Worm (Caenorhabditis elegans) whole organism, L4 larva: Measurements from ENCODE around the gene F07B10.7.

ENCODE experiments used
- F37D6.2 ChIP-seq: sonication (generic microtip); optimal IDR thresholded peaks from 2 replicates; lab custom pipeline; 2016; ENCODE audit warnings: mild to moderate bottlenecking, missing genetic modification characterization, missing compliant biosample characterization
- T20F7.1 ChIP-seq: fragments of 200-800 bp; sonication (Bioruptor generic); optimal IDR thresholded peaks from 2 replicates; lab custom pipeline; 2018; ENCODE audit warnings: mild to moderate bottlenecking, missing genetic modification characterization, missing compliant biosample characterization
- Y75B8A.6 ChIP-seq: fragments of 200-800 bp; sonication (Bioruptor generic); IDR thresholded peaks from 2 replicates; pipeline ENCODE4 v1.3.6; 2022; ENCODE audit warnings: missing genetic modification reagents, missing genetic modification characterization, missing compliant biosample characterization
- ZK337.2 ChIP-seq: fragments of 200-800 bp; sonication (Bioruptor generic); IDR thresholded peaks from 2 replicates; pipeline ENCODE4 v1.3.6; 2022; ENCODE audit warnings: missing genetic modification reagents, missing genetic modification characterization, missing compliant biosample characterization
- ZK546.5 ChIP-seq, 2 experiments: sonication (generic microtip); optimal IDR thresholded peaks; 2 replicates each; lab custom pipeline; 2017; ENCODE audit warnings: missing biosample characterization in 2 of 2, missing genetic modification characterization in 2 of 2
- aha-1 ChIP-seq: fragments of 150-350 bp; peaks from one replicate; lab custom pipeline; 2014; ENCODE audit warnings: missing biosample characterization, missing genetic modification characterization
- aly-2 ChIP-seq: sonication (generic microtip); optimal IDR thresholded peaks from 2 replicates; lab custom pipeline; 2018; ENCODE audit warnings: missing biosample characterization, missing genetic modification characterization
- ama-1 ChIP-seq: fragments of 150-350 bp; optimal IDR thresholded peaks from 2 replicates; lab custom pipeline; 2014; ENCODE audit warnings: inconsistent platforms, mixed read lengths
- ceh-20 ChIP-seq: fragments of 200-800 bp; sonication (Bioruptor generic); IDR thresholded peaks from 2 replicates; pipeline ENCODE4 v1.3.6; 2022; ENCODE audit warnings: missing genetic modification reagents, missing genetic modification characterization, missing compliant biosample characterization
- ceh-82 ChIP-seq: sonication (generic microtip); optimal IDR thresholded peaks from 2 replicates; lab custom pipeline; 2017; ENCODE audit warnings: missing biosample characterization, missing genetic modification characterization
- daf-16 ChIP-seq, 3 experiments: sonication (generic microtip); optimal IDR thresholded peaks; 2 replicates each; lab custom pipeline; 2016 to 2017; ENCODE audit warnings: missing genetic modification characterization in 3 of 3, missing genetic modification reagents in 3 of 3, mild to moderate bottlenecking in 2 of 3, missing compliant biosample characterization in 2 of 3, missing biosample characterization in 1 of 3, moderate library complexity in 1 of 3
- daf-19 ChIP-seq: fragments of 200-800 bp; sonication (Bioruptor generic); conservative IDR thresholded peaks from 2 replicates; pipeline ENCODE4 v1.3.6; 2022; ENCODE audit warnings: missing genetic modification characterization, missing compliant biosample characterization
- daf-8 ChIP-seq: fragments of 200-800 bp; sonication (Bioruptor generic); IDR thresholded peaks from 2 replicates; pipeline ENCODE4 v1.3.6; 2022; ENCODE audit warnings: missing genetic modification characterization, missing compliant biosample characterization
- dmd-6 ChIP-seq: fragments of 200-800 bp; sonication (Bioruptor generic); IDR thresholded peaks from 2 replicates; pipeline ENCODE4 v1.3.6; 2022; ENCODE audit warnings: missing genetic modification reagents, missing genetic modification characterization, missing compliant biosample characterization
- dmd-8 ChIP-seq: fragments of 200-800 bp; sonication (Bioruptor generic); IDR thresholded peaks from 2 replicates; pipeline ENCODE4 v1.3.6; 2022; ENCODE audit warnings: missing genetic modification characterization, missing compliant biosample characterization
- dmd-9 ChIP-seq: fragments of 200-800 bp; sonication (Bioruptor generic); IDR thresholded peaks from 2 replicates; pipeline ENCODE4 v1.3.6; 2022; ENCODE audit warnings: missing genetic modification reagents, missing genetic modification characterization, missing compliant biosample characterization
- duxl-1 ChIP-seq: sonication (generic microtip); optimal IDR thresholded peaks from 2 replicates; lab custom pipeline; 2016; ENCODE audit warnings: mild to moderate bottlenecking, missing genetic modification characterization, moderate library complexity, missing compliant biosample characterization; ENCODE audit not compliant: poor library complexity
- dve-1 ChIP-seq: sonication (generic microtip); optimal IDR thresholded peaks from 2 replicates; lab custom pipeline; 2017; ENCODE audit warnings: antibody characterized with exemption, mild to moderate bottlenecking, missing genetic modification characterization, missing compliant biosample characterization; ENCODE audit not compliant: insufficient read depth
- hif-1 ChIP-seq, 2 experiments: sonication (generic microtip); optimal IDR thresholded peaks; 2 replicates each; lab custom pipeline; 2016 to 2017; ENCODE audit warnings: missing compliant biosample characterization in 2 of 2, missing genetic modification characterization in 2 of 2, missing genetic modification reagents in 2 of 2, missing genotype in 2 of 2, mild to moderate bottlenecking in 1 of 2
- hmg-1.1 ChIP-seq: fragments of 200-800 bp; sonication (Bioruptor generic); IDR thresholded peaks from 2 replicates; pipeline ENCODE4 v1.3.6; 2022; ENCODE audit warnings: missing genetic modification reagents, missing genetic modification characterization, missing compliant biosample characterization
- lin-1 ChIP-seq: fragments of 200-800 bp; sonication (Bioruptor generic); IDR thresholded peaks from 2 replicates; pipeline ENCODE4 v1.3.6; 2022; ENCODE audit warnings: missing genetic modification reagents, missing genetic modification characterization, missing compliant biosample characterization
- lin-15B ChIP-seq: fragments of 150-350 bp; sonication (generic microtip); optimal IDR thresholded peaks from 3 replicates; lab custom pipeline; 2014; ENCODE audit warnings: missing biosample characterization, missing genetic modification characterization
- lin-38 ChIP-seq: fragments of 200-800 bp; sonication (Bioruptor generic); IDR thresholded peaks from 2 replicates; pipeline ENCODE4 v1.3.6; 2022; ENCODE audit warnings: missing genetic modification reagents, missing genetic modification characterization, missing compliant biosample characterization
- mdt-29 ChIP-seq: fragments of 200-800 bp; sonication (Bioruptor generic); IDR thresholded peaks from 2 replicates; pipeline ENCODE4 v1.3.6; 2022; ENCODE audit warnings: missing genetic modification reagents, missing genetic modification characterization, missing compliant biosample characterization
- mep-1 ChIP-seq: fragments of 150-350 bp; sonication (generic microtip); optimal IDR thresholded peaks from 3 replicates; lab custom pipeline; 2014; ENCODE audit warnings: missing biosample characterization, missing genetic modification characterization
- mxl-3 ChIP-seq: fragments of 200-800 bp; sonication (Bioruptor generic); optimal IDR thresholded peaks from 2 replicates; lab custom pipeline; 2018; ENCODE audit warnings: mild to moderate bottlenecking, missing genetic modification characterization, missing compliant biosample characterization
- nhr-10 ChIP-seq: fragments of 150-350 bp; optimal IDR thresholded peaks from 2 replicates; lab custom pipeline; 2014; ENCODE audit warnings: missing biosample characterization, missing genetic modification characterization
- nhr-111 ChIP-seq: fragments of 200-800 bp; sonication (Bioruptor generic); optimal IDR thresholded peaks from 2 replicates; lab custom pipeline; 2018; ENCODE audit warnings: mild to moderate bottlenecking, missing genetic modification characterization, missing compliant biosample characterization
- nhr-25 ChIP-seq: sonication (generic microtip); optimal IDR thresholded peaks from 2 replicates; lab custom pipeline; 2017; ENCODE audit warnings: missing genetic modification characterization, mild to moderate bottlenecking, missing compliant biosample characterization, antibody characterized with exemption, moderate library complexity, borderline replicate concordance; ENCODE audit not compliant: insufficient read depth
- nhr-28 ChIP-seq: fragments of 150-350 bp; optimal IDR thresholded peaks from 2 replicates; lab custom pipeline; 2014; ENCODE audit warnings: missing biosample characterization, missing genetic modification characterization
- nhr-41 ChIP-seq: fragments of 200-800 bp; sonication (Bioruptor generic); IDR thresholded peaks from 2 replicates; pipeline ENCODE4 v1.3.6; 2022; ENCODE audit warnings: missing genetic modification reagents, missing genetic modification characterization, missing compliant biosample characterization
- nhr-48 ChIP-seq: sonication (generic microtip); optimal IDR thresholded peaks from 2 replicates; lab custom pipeline; 2016; ENCODE audit warnings: mild to moderate bottlenecking, missing genetic modification characterization, missing compliant biosample characterization
- nhr-6 ChIP-seq: fragments of 150-350 bp; optimal IDR thresholded peaks from 2 replicates; lab custom pipeline; 2014; ENCODE audit warnings: missing biosample characterization, missing genetic modification characterization
- nhr-76 ChIP-seq: fragments of 150-350 bp; optimal IDR thresholded peaks from 2 replicates; lab custom pipeline; 2014; ENCODE audit warnings: missing biosample characterization, missing genetic modification characterization
- pha-4 ChIP-seq, 2 experiments: fragments of 150-350 bp in 1 of 2; fragments of 200-800 bp in 1 of 2; sonication (Bioruptor generic) in 1 of 2; IDR thresholded peaks in 1 of 2; optimal IDR thresholded peaks in 1 of 2; 2 replicates each; pipeline versions ENCODE4 v1.3.6 to Lab custom; 2014 to 2022; ENCODE audit warnings: missing genetic modification characterization in 2 of 2, missing genetic modification reagents in 2 of 2, missing biosample characterization in 1 of 2, missing compliant biosample characterization in 1 of 2
- rbr-2 ChIP-seq: sonication (generic microtip); optimal IDR thresholded peaks from 2 replicates; lab custom pipeline; 2016; ENCODE audit warnings: missing genotype, missing genetic modification characterization, missing compliant biosample characterization
- skn-1 ChIP-seq: fragments of 150-350 bp; optimal IDR thresholded peaks from 2 replicates; lab custom pipeline; 2014; ENCODE audit warnings: missing biosample characterization, missing genetic modification characterization
- snpc-4 ChIP-seq: fragments of 150-350 bp; optimal IDR thresholded peaks from 2 replicates; lab custom pipeline; 2014; ENCODE audit warnings: missing biosample characterization, missing genetic modification characterization
- spr-3 ChIP-seq: fragments of 200-800 bp; sonication (Bioruptor generic); optimal IDR thresholded peaks from 2 replicates; lab custom pipeline; 2018; ENCODE audit warnings: mild to moderate bottlenecking, missing genetic modification characterization, missing compliant biosample characterization
- tra-1 ChIP-seq: fragments of 200-800 bp; sonication (Bioruptor generic); IDR thresholded peaks from 2 replicates; pipeline ENCODE4 v1.3.6; 2022; ENCODE audit warnings: missing genetic modification reagents, missing genetic modification characterization, missing compliant biosample characterization
- unc-39 ChIP-seq: sonication (generic microtip); optimal IDR thresholded peaks from 2 replicates; lab custom pipeline; 2017; ENCODE audit warnings: missing biosample characterization, missing genetic modification characterization
- unc-62 ChIP-seq, 3 experiments: fragments of 150-350 bp in 1 of 3; sonication (generic microtip); optimal IDR thresholded peaks in 2 of 3; peaks in 1 of 3; 1 replicate in 1 of 3; 2 replicates in 2 of 3; lab custom pipeline; 2014 to 2017; ENCODE audit warnings: missing biosample characterization in 3 of 3, missing genetic modification characterization in 3 of 3, missing genetic modification reagents in 3 of 3, missing genotype in 1 of 3
- vab-7 ChIP-seq: fragments of 200-800 bp; sonication (Bioruptor generic); IDR thresholded peaks from 2 replicates; pipeline ENCODE4 v1.3.6; 2022; ENCODE audit warnings: missing genetic modification reagents, missing genetic modification characterization, missing compliant biosample characterization
- zag-1 ChIP-seq: fragments of 150-350 bp; optimal IDR thresholded peaks from 2 replicates; lab custom pipeline; 2014; ENCODE audit warnings: missing biosample characterization, missing genetic modification characterization
- ztf-7 ChIP-seq: fragments of 150-350 bp; optimal IDR thresholded peaks from 2 replicates; lab custom pipeline; 2014; ENCODE audit warnings: missing biosample characterization, missing genetic modification characterization

The F07B10.7 gene

ce11 chrV:11234350-11234749, 26.2 kb downstream of the F07B10.7 start, which contains the start of gene T19B10.5:
TSS of gene T19B10.5 (plus strand) at chrV:11234650.
- peak; percentile 83 for TF ChIP-seq aha-1 (tag; lab: Kevin White, UChicago)
- no peak for TF ChIP-seq mdt-29 (GFP tag; lab: Robert Waterston, UW)
- TF ChIP-seq, all 104 proteins: peak for 1

ce11 chrV:11231177-11231576, 29.3 kb downstream of the F07B10.7 start:
- no peak for TF ChIP-seq hif-1 (tag; optimal IDR thresholded peaks at IDR 0.05; lab: Kevin White, UChicago)
- no peak for TF ChIP-seq snpc-4
- 0 out of 2 replicates have a peak, but pooled peaks have one; percentile 13 for TF ChIP-seq ceh-20 (GFP tag; lab: Robert Waterston, UW)
- TF ChIP-seq nhr-28 (tag; lab: Kevin White, UChicago): peak; percentile 39
- TF ChIP-seq, all 104 proteins: peak for 2

ce11 chrV:11228653-11229173, 31.8 kb downstream of the F07B10.7 start, which contains the start of gene pqn-70:
TSS of gene pqn-70 (minus strand) at chrV:11228703.
- TF ChIP-seq nhr-25 (tag; lab: Kevin White, UChicago) (peak; percentile 54), mep-1 (tag; lab: Kevin White, UChicago) (peak; percentile 92), unc-39 (tag; lab: Kevin White, UChicago) (no peak), vab-7 (peak; percentile 53), dmd-8 (no peak), daf-19 (GFP tag; lab: Robert Waterston, UW) (no peak), rbr-2 (tag; lab: Kevin White, UChicago) (peak; percentile 79), lin-15B (tag; lab: Kevin White, UChicago) (no peak), mxl-3 (GFP tag; lab: Kevin White, UChicago) (peak; percentile 1), lin-38 (no peak; the same call in 1 of the 2 replicates), daf-8 (GFP tag; lab: Robert Waterston, UW) (no peak), nhr-48 (tag; lab: Kevin White, UChicago) (peak; percentile 60), skn-1 (tag; lab: Kevin White, UChicago) (no peak), daf-16 (GFP tag; optimal IDR thresholded peaks at IDR 0.05; lab: Kevin White, UChicago) (no peak), daf-16 (tag; optimal IDR thresholded peaks at IDR 0.05; lab: Kevin White, UChicago) (peak; percentile 3), F37D6.2 (tag; lab: Kevin White, UChicago) (peak; percentile 49), nhr-111 (GFP tag; lab: Kevin White, UChicago) (no peak), dmd-9 (GFP tag; lab: Robert Waterston, UW) (no peak), spr-3 (GFP tag; lab: Kevin White, UChicago) (no peak), nhr-76 (tag; lab: Kevin White, UChicago) (no peak), T20F7.1 (GFP tag; lab: Kevin White, UChicago) (peak; percentile 60), nhr-41 (GFP tag; lab: Robert Waterston, UW) (no peak), tra-1 (GFP tag; lab: Robert Waterston, UW) (no peak), ama-1 (lab: Kevin White, UChicago) (peak; percentile 74), ZK546.5 (tag; optimal IDR thresholded peaks at IDR 0.05; lab: Kevin White, UChicago) (no peak), aly-2 (tag; lab: Kevin White, UChicago) (no peak), ZK337.2 (no peak), zag-1 (tag; lab: Kevin White, UChicago) (no peak), snpc-4 (no peak), dmd-6 (GFP tag; lab: Robert Waterston, UW) (peak; percentile 76), ztf-7 (tag; lab: Kevin White, UChicago) (peak; percentile 39), nhr-10 (tag; lab: Kevin White, UChicago) (no peak), lin-1 (GFP tag; lab: Robert Waterston, UW) (no peak), hmg-1.1 (GFP tag; lab: Robert Waterston, UW) (peak; percentile 86), pha-4 (GFP tag; IDR thresholded peaks at IDR 0.05; lab: Robert Waterston, UW) (peak; percentile 44; the same call in 1 of the 2 replicates), pha-4 (tag; optimal IDR thresholded peaks at IDR 0.05; lab: Kevin White, UChicago) (no peak), nhr-6 (tag; lab: Kevin White, UChicago) (peak; percentile 76), unc-62 (GFP tag; optimal IDR thresholded peaks at IDR 0.05 in 1 of 2; lab: Kevin White, UChicago) (peak in 1 of 2 experiments; percentile 2), unc-62 (tag; optimal IDR thresholded peaks at IDR 0.05; lab: Kevin White, UChicago) (no peak), ceh-82 (tag; lab: Kevin White, UChicago) (no peak), duxl-1 (peak; percentile 53), dve-1 (peak; percentile 92), Y75B8A.6 (GFP tag; lab: Robert Waterston, UW) (no peak)
